Worm (Caenorhabditis elegans) whole organism, midembryonic: ENCODE data around the gene F41E6.8.

Experiments
- T22C8.4 ChIP-seq: fragments of 200-800 bp; sonication (Bioruptor generic); IDR thresholded peaks from 2 replicates; pipeline ENCODE4 v1.3.6; 2022; ENCODE audit warnings: missing genetic modification characterization, missing compliant biosample characterization
- cog-1 ChIP-seq: sonication (generic microtip); optimal IDR thresholded peaks from 2 replicates; lab custom pipeline; 2016; ENCODE audit warnings: missing genetic modification characterization, missing compliant biosample characterization
- flt-1 ChIP-seq: fragments of 200-800 bp; sonication (Bioruptor generic); IDR thresholded peaks from 2 replicates; pipeline ENCODE4 v1.3.6; 2022; ENCODE audit warnings: missing genetic modification characterization, missing compliant biosample characterization
- med-1 ChIP-seq: sonication (generic microtip); optimal IDR thresholded peaks from 2 replicates; lab custom pipeline; 2017; ENCODE audit warnings: missing genetic modification characterization, mild to moderate bottlenecking, missing compliant biosample characterization, antibody characterized with exemption, missing genetic modification reagents; ENCODE audit not compliant: insufficient read depth
- ref-1 ChIP-seq: fragments of 200-800 bp; sonication (Bioruptor generic); conservative IDR thresholded peaks from 2 replicates; pipeline ENCODE4 v1.3.6; 2022; ENCODE audit warnings: missing genetic modification reagents, missing genetic modification characterization, missing compliant biosample characterization
- tab-1 ChIP-seq: fragments of 200-800 bp; sonication (Bioruptor generic); IDR thresholded peaks from 2 replicates; pipeline ENCODE4 v1.3.6; 2022; ENCODE audit warnings: missing genetic modification characterization, missing compliant biosample characterization
- ztf-23 ChIP-seq: fragments of 200-800 bp; sonication (Bioruptor generic); IDR thresholded peaks from 2 replicates; pipeline ENCODE4 v1.3.6; 2022; ENCODE audit warnings: missing genetic modification reagents, missing genetic modification characterization, missing compliant biosample characterization

- TF ChIP-seq flt-1 (GFP tag; lab: Robert Waterston, UW), result no peak
- TF ChIP-seq cog-1 (tag; lab: Kevin White, UChicago), result no peak
- TF ChIP-seq ref-1 (GFP tag; lab: Robert Waterston, UW), result no peak
- TF ChIP-seq tab-1 (GFP tag; lab: Robert Waterston, UW), result no peak
- no peak for TF ChIP-seq ztf-23 (GFP tag; lab: Robert Waterston, UW)
- TF ChIP-seq med-1 (GFP tag; lab: Kevin White, UChicago), result no peak
- no peak for TF ChIP-seq T22C8.4 (GFP tag; lab: Robert Waterston, UW)
These were observed 22.4 kb upstream of the F41E6.8 start, which contains the start of gene F41E6.17 for ce11 chrV:8623754-8624153.
